Fruit fly (Drosophila melanogaster) whole organism, embryonic: ENCODE data around the gene CG17029.

ENCODE experiments used
- Atf6 ChIP-seq: fragments of 200-800 bp; sonication (Bioruptor generic); IDR thresholded peaks from 2 replicates; pipeline ENCODE4 v1.3.6; 2022; ENCODE audit warnings: missing biosample characterization, missing genetic modification characterization
- Bteb2 ChIP-seq: fragments of 200-800 bp; sonication (Bioruptor generic); optimal IDR thresholded peaks from 2 replicates; lab custom pipeline; 2016; ENCODE audit warnings: missing biosample characterization, missing genetic modification characterization
- CG1024 ChIP-seq: fragments of 200-800 bp; sonication (Bioruptor generic); IDR thresholded peaks from 2 replicates; pipeline ENCODE4 v1.3.6; 2022; ENCODE audit warnings: missing biosample characterization, missing genetic modification characterization
- CG10462 ChIP-seq: fragments of 200-800 bp; sonication (Bioruptor generic); optimal IDR thresholded peaks from 2 replicates; lab custom pipeline; 2016; ENCODE audit warnings: missing biosample characterization, missing genetic modification characterization
- CG11696 ChIP-seq: fragments of 200-800 bp; sonication (Bioruptor generic); IDR thresholded peaks from 2 replicates; pipeline ENCODE4 v1.3.6; 2022; ENCODE audit warnings: missing biosample characterization, missing genetic modification characterization
- CG12155 ChIP-seq: fragments of 200-800 bp; sonication (Bioruptor generic); optimal IDR thresholded peaks from 3 replicates; lab custom pipeline; 2016; ENCODE audit warnings: missing biosample characterization, missing genetic modification characterization
- CG1233 ChIP-seq: fragments of 200-800 bp; sonication (Bioruptor generic); optimal IDR thresholded peaks from 4 replicates; lab custom pipeline; 2018; ENCODE audit warnings: missing biosample characterization, mild to moderate bottlenecking, missing genetic modification characterization
- CG12942 ChIP-seq: fragments of 200-800 bp; sonication (Bioruptor generic); optimal IDR thresholded peaks from 3 replicates; lab custom pipeline; 2016; ENCODE audit warnings: missing biosample characterization, missing genetic modification characterization
- CG13296 ChIP-seq: fragments of 200-800 bp; sonication (Bioruptor generic); optimal IDR thresholded peaks from 3 replicates; lab custom pipeline; 2018; ENCODE audit warnings: missing biosample characterization, mild to moderate bottlenecking, missing genetic modification characterization
- CG13424 ChIP-seq: fragments of 200-800 bp; sonication (Bioruptor generic); optimal IDR thresholded peaks from 2 replicates; lab custom pipeline; 2019; ENCODE audit warnings: missing biosample characterization, mild to moderate bottlenecking, missing genetic modification characterization, moderate library complexity
- CG14014 ChIP-seq: fragments of 200-800 bp; sonication (Bioruptor generic); IDR thresholded peaks from 2 replicates; pipeline ENCODE4 v1.3.6; 2022; ENCODE audit warnings: missing biosample characterization, missing genetic modification characterization
- CG15269 ChIP-seq: fragments of 200-800 bp; sonication (Bioruptor generic); optimal IDR thresholded peaks from 2 replicates; lab custom pipeline; 2018; ENCODE audit warnings: missing biosample characterization, mild to moderate bottlenecking, missing genetic modification characterization, moderate library complexity
- CG1602 ChIP-seq: fragments of 200-800 bp; sonication (Bioruptor generic); optimal IDR thresholded peaks from 3 replicates; lab custom pipeline; 2016; ENCODE audit warnings: missing biosample characterization, missing genetic modification characterization
- CG16813 ChIP-seq: fragments of 200-800 bp; sonication (Bioruptor generic); IDR thresholded peaks from 3 replicates; pipeline ENCODE4 v1.3.6; 2022; ENCODE audit warnings: missing biosample characterization, missing genetic modification characterization; ENCODE audit not compliant: partially characterized antibody
- CG17186 ChIP-seq: fragments of 200-800 bp; sonication (Bioruptor generic); optimal IDR thresholded peaks from 3 replicates; lab custom pipeline; 2017; ENCODE audit warnings: missing biosample characterization, missing genetic modification reagents, missing genetic modification characterization
- CG2678 ChIP-seq: fragments of 200-800 bp; sonication (Bioruptor generic); optimal IDR thresholded peaks from 3 replicates; lab custom pipeline; 2019; ENCODE audit warnings: missing biosample characterization, mild to moderate bottlenecking, missing genetic modification characterization, moderate library complexity
- CG30020 ChIP-seq: fragments of 200-800 bp; optimal IDR thresholded peaks from 2 replicates; lab custom pipeline; 2019; ENCODE audit warnings: missing biosample characterization, mild to moderate bottlenecking, missing genetic modification characterization, moderate library complexity
- CG3281 ChIP-seq: fragments of 200-800 bp; sonication (Bioruptor generic); optimal IDR thresholded peaks from 3 replicates; lab custom pipeline; 2017; ENCODE audit warnings: missing biosample characterization, mild to moderate bottlenecking, missing genetic modification characterization
- CG34376 ChIP-seq: fragments of 200-800 bp; sonication (Bioruptor generic); optimal IDR thresholded peaks from 2 replicates; lab custom pipeline; 2018; ENCODE audit warnings: missing biosample characterization, mild to moderate bottlenecking, missing genetic modification characterization
- CG5953 ChIP-seq: fragments of 200-800 bp; sonication (Bioruptor generic); IDR thresholded peaks from 2 replicates; pipeline ENCODE4 v1.3.6; 2022; ENCODE audit warnings: missing biosample characterization, missing genetic modification characterization
- CG6683 ChIP-seq: fragments of 200-800 bp; sonication (Bioruptor generic); optimal IDR thresholded peaks from 2 replicates; lab custom pipeline; 2017; ENCODE audit warnings: missing biosample characterization, mild to moderate bottlenecking, missing genetic modification characterization, missing genetic modification reagents
- CG7271 ChIP-seq: fragments of 200-800 bp; sonication (Bioruptor generic); optimal IDR thresholded peaks from 2 replicates; lab custom pipeline; 2018; ENCODE audit warnings: missing biosample characterization, mild to moderate bottlenecking, missing genetic modification characterization, moderate library complexity
- CG8089 ChIP-seq: fragments of 200-800 bp; sonication (Bioruptor generic); optimal IDR thresholded peaks from 3 replicates; lab custom pipeline; 2016; ENCODE audit warnings: missing biosample characterization, missing genetic modification characterization
- CG8290 ChIP-seq, 3 experiments: fragments of 200-800 bp; sonication (Bioruptor generic); optimal IDR thresholded peaks; 2 replicates each; lab custom pipeline; 2016 to 2019; ENCODE audit warnings: missing biosample characterization in 3 of 3, missing genetic modification characterization in 3 of 3, mild to moderate bottlenecking in 2 of 3, moderate library complexity in 1 of 3
- D19A ChIP-seq: fragments of 200-800 bp; optimal IDR thresholded peaks from 3 replicates; lab custom pipeline; 2019; ENCODE audit warnings: missing biosample characterization, mild to moderate bottlenecking, missing genetic modification characterization, moderate library complexity
- E2f1 ChIP-seq: fragments of 200-800 bp; sonication (Bioruptor generic); IDR thresholded peaks from 2 replicates; pipeline ENCODE4 v1.3.6; 2022; ENCODE audit warnings: missing biosample characterization, missing genetic modification characterization
- HLHmδ ChIP-seq: fragments of 200-800 bp; sonication (Bioruptor generic); optimal IDR thresholded peaks from 2 replicates; lab custom pipeline; 2018; ENCODE audit warnings: missing biosample characterization, mild to moderate bottlenecking, missing genetic modification characterization, moderate library complexity
- Hand ChIP-seq: fragments of 200-800 bp; sonication (Bioruptor generic); optimal IDR thresholded peaks from 2 replicates; lab custom pipeline; 2017; ENCODE audit warnings: mild to moderate bottlenecking, missing biosample characterization, missing genetic modification reagents, missing genetic modification characterization
- Hmx ChIP-seq: fragments of 200-800 bp; sonication (Bioruptor generic); optimal IDR thresholded peaks from 2 replicates; lab custom pipeline; 2016; ENCODE audit warnings: missing biosample characterization, missing genetic modification characterization
- Kr ChIP-seq: fragments of 200-800 bp; sonication (Bioruptor generic); optimal IDR thresholded peaks from 2 replicates; lab custom pipeline; 2017; ENCODE audit warnings: missing biosample characterization, mild to moderate bottlenecking, missing genetic modification characterization
- Lhr ChIP-seq: fragments of 200-800 bp; sonication (Bioruptor generic); optimal IDR thresholded peaks from 3 replicates; lab custom pipeline; 2017; ENCODE audit warnings: mild to moderate bottlenecking, missing biosample characterization, missing genetic modification reagents, missing genetic modification characterization
- Lpt ChIP-seq: fragments of >200 bp; optimal IDR thresholded peaks from 2 replicates; lab custom pipeline; 2018; ENCODE audit warnings: missing biosample characterization, missing genetic modification characterization
- NK7.1 ChIP-seq: fragments of 200-800 bp; sonication (Bioruptor generic); optimal IDR thresholded peaks from 3 replicates; lab custom pipeline; 2016; ENCODE audit warnings: missing biosample characterization, missing genetic modification characterization
- Rfx ChIP-seq: fragments of 200-800 bp; sonication (Bioruptor generic); IDR thresholded peaks from 2 replicates; pipeline ENCODE4 v1.3.6; 2022; ENCODE audit warnings: missing biosample characterization, missing genetic modification characterization
- cas ChIP-seq: fragments of 200-800 bp; sonication (Bioruptor generic); IDR thresholded peaks from 2 replicates; pipeline ENCODE4 v1.3.6; 2022; ENCODE audit warnings: missing biosample characterization, missing genetic modification characterization
- chinmo ChIP-seq: fragments of 200-800 bp; sonication (Bioruptor generic); IDR thresholded peaks from 4 replicates; pipeline ENCODE4 v1.3.6; 2022; ENCODE audit warnings: missing biosample characterization, missing genetic modification characterization; ENCODE audit not compliant: partially characterized antibody
- crol ChIP-seq: fragments of 200-800 bp; sonication (Bioruptor generic); IDR thresholded peaks from 2 replicates; pipeline ENCODE4 v1.3.6; 2022; ENCODE audit warnings: missing biosample characterization, missing genetic modification characterization
- dmrt11E ChIP-seq: fragments of 200-800 bp; sonication (Bioruptor generic); optimal IDR thresholded peaks from 3 replicates; lab custom pipeline; 2018; ENCODE audit warnings: missing biosample characterization, mild to moderate bottlenecking, missing genetic modification characterization, moderate library complexity
- fru ChIP-seq: fragments of >200 bp; optimal IDR thresholded peaks from 2 replicates; lab custom pipeline; 2017
- gcm2 ChIP-seq: fragments of 200-800 bp; sonication (Bioruptor generic); optimal IDR thresholded peaks from 2 replicates; lab custom pipeline; 2016; ENCODE audit warnings: missing biosample characterization, missing genetic modification characterization
- h ChIP-seq: fragments of >200 bp; optimal IDR thresholded peaks from 2 replicates; lab custom pipeline; 2017
- insv ChIP-seq, 2 experiments: fragments of 200-800 bp; sonication (Bioruptor generic); optimal IDR thresholded peaks; 3 replicates each; lab custom pipeline; 2016 to 2018; ENCODE audit warnings: missing biosample characterization in 2 of 2, missing genetic modification characterization in 2 of 2
- ken ChIP-seq: fragments of 200-800 bp; sonication (Bioruptor generic); IDR thresholded peaks from 3 replicates; pipeline ENCODE4 v1.3.6; 2022; ENCODE audit warnings: missing biosample characterization, missing genetic modification characterization
- mirr ChIP-seq: fragments of 200-800 bp; sonication (Bioruptor generic); optimal IDR thresholded peaks from 3 replicates; lab custom pipeline; 2018; ENCODE audit warnings: missing biosample characterization, mild to moderate bottlenecking, missing genetic modification characterization
- nmo ChIP-seq: fragments of 200-800 bp; sonication (Bioruptor generic); optimal IDR thresholded peaks from 2 replicates; lab custom pipeline; 2018; ENCODE audit warnings: missing biosample characterization, mild to moderate bottlenecking, missing genetic modification characterization, moderate library complexity
- p53 ChIP-seq: fragments of 200-800 bp; sonication (Bioruptor generic); optimal IDR thresholded peaks from 2 replicates; lab custom pipeline; 2016; ENCODE audit warnings: missing biosample characterization, missing genetic modification characterization
- pita ChIP-seq: fragments of 200-800 bp; sonication (Bioruptor generic); optimal IDR thresholded peaks from 2 replicates; lab custom pipeline; 2017; ENCODE audit warnings: missing biosample characterization, mild to moderate bottlenecking, missing genetic modification characterization
- pnt ChIP-seq: fragments of 200-800 bp; sonication (Bioruptor generic); optimal IDR thresholded peaks from 3 replicates; lab custom pipeline; 2016; ENCODE audit warnings: missing biosample characterization, missing genetic modification characterization
- sim ChIP-seq: fragments of 200-800 bp; sonication (Bioruptor generic); IDR thresholded peaks from 2 replicates; pipeline ENCODE4 v1.3.6; 2022; ENCODE audit warnings: missing biosample characterization, missing genetic modification characterization
- sob ChIP-seq: fragments of 200-800 bp; sonication (Bioruptor generic); IDR thresholded peaks from 2 replicates; pipeline ENCODE4 v1.3.6; 2022; ENCODE audit warnings: missing biosample characterization, missing genetic modification characterization
- sqz ChIP-seq: fragments of 200-800 bp; sonication (Bioruptor generic); optimal IDR thresholded peaks from 3 replicates; lab custom pipeline; 2018; ENCODE audit warnings: missing biosample characterization, mild to moderate bottlenecking, missing genetic modification characterization

CG17029 gene

dm6 chr3L:16027163-16027633, 50.5 kb downstream of the CG17029 start (continued):
- TF ChIP-seq gcm2 (GFP tag; lab: Kevin White, UChicago), result no peak
- TF ChIP-seq CG30020, result no peak
- TF ChIP-seq E2f1 (GFP tag; lab: Robert Waterston, UW), result peak; percentile 36; the same call in 1 of the 2 replicates
- no peak for TF ChIP-seq CG34376
- TF ChIP-seq ken, result no peak
- TF ChIP-seq CG12155, result no peak
- peak; percentile 7 for TF ChIP-seq pnt
- peak; percentile 49; the same call in 1 of the 2 replicates for TF ChIP-seq Rfx (GFP tag; lab: Robert Waterston, UW)
- no peak for TF ChIP-seq CG10462 (GFP tag; lab: Kevin White, UChicago)
- TF ChIP-seq chinmo, result peak; percentile 69; the same call in 1 of the 4 replicates
- no peak for TF ChIP-seq fru (lab: Kevin White, UChicago)
- TF ChIP-seq pita, result no peak
- no peak for TF ChIP-seq CG11696 (GFP tag; lab: Robert Waterston, UW)
- peak; percentile 12 for TF ChIP-seq Lhr
- TF ChIP-seq p53 (GFP tag; lab: Kevin White, UChicago), result no peak
- TF ChIP-seq CG2678 (tag; lab: Kevin White, UChicago), result peak; percentile 53
- no peak for TF ChIP-seq Lpt (GFP tag; lab: Kevin White, UChicago)
- peak; percentile 31 for TF ChIP-seq CG14014
- no peak for TF ChIP-seq CG1602 (GFP tag; lab: Kevin White, UChicago)
- peak; percentile 43 for TF ChIP-seq dmrt11E (tag; lab: Kevin White, UChicago)
- TF ChIP-seq CG8290 (GFP tag; optimal IDR thresholded peaks at IDR 0.05; lab: Kevin White, UChicago), result no peak
- peak in 1 of 2 experiments; percentile 65 for TF ChIP-seq CG8290 (tag; optimal IDR thresholded peaks at IDR 0.05; lab: Kevin White, UChicago)
- TF ChIP-seq Atf6 (GFP tag; lab: Robert Waterston, UW), result no peak; the same call in 1 of the 2 replicates
- 0 out of 2 replicates have a peak, but pooled peaks have one; percentile 43 for TF ChIP-seq CG1024 (GFP tag; lab: Robert Waterston, UW)
- peak; percentile 6 for TF ChIP-seq D19A (tag; lab: Kevin White, UChicago)
- TF ChIP-seq sob (GFP tag; lab: Robert Waterston, UW), result peak; percentile 61
- no peak for TF ChIP-seq mirr
- TF ChIP-seq Kr (GFP tag; lab: Kevin White, UChicago), result peak; percentile 70
- TF ChIP-seq CG12942 (GFP tag; lab: Kevin White, UChicago), result no peak
- peak; percentile 3 for TF ChIP-seq Bteb2 (GFP tag; lab: Kevin White, UChicago)
- TF ChIP-seq h (lab: Kevin White, UChicago), result no peak
- TF ChIP-seq CG7271 (tag; lab: Kevin White, UChicago), result peak; percentile 17
- no peak for TF ChIP-seq NK7.1 (GFP tag; lab: Kevin White, UChicago)
- no peak for TF ChIP-seq CG5953 (GFP tag; lab: Robert Waterston, UW)
- TF ChIP-seq CG13424 (tag; lab: Kevin White, UChicago), result peak; percentile 37
- TF ChIP-seq Hand, result no peak
- TF ChIP-seq CG15269 (tag; lab: Kevin White, UChicago), result peak; percentile 38
- TF ChIP-seq CG1233 (GFP tag; lab: Kevin White, UChicago), result peak; percentile 33
- TF ChIP-seq crol, result peak; percentile 74
- peak; percentile 13 for TF ChIP-seq CG3281 (GFP tag; lab: Kevin White, UChicago)
- peak; percentile 96 for TF ChIP-seq sqz
- 0 out of 2 replicates have a peak, but pooled peaks have one; percentile 23 for TF ChIP-seq sim (GFP tag; lab: Robert Waterston, UW)
- TF ChIP-seq insv (GFP tag; optimal IDR thresholded peaks at IDR 0.05; lab: Kevin White, UChicago), result no peak
- no peak for TF ChIP-seq Hmx (GFP tag; lab: Kevin White, UChicago)
- peak; percentile 0 for TF ChIP-seq nmo (GFP tag; lab: Kevin White, UChicago)
- TF ChIP-seq CG13296, result peak; percentile 44
- peak; percentile 27 for TF ChIP-seq CG8089 (GFP tag; lab: Kevin White, UChicago)
- TF ChIP-seq CG16813, result no peak
- peak; percentile 68 for TF ChIP-seq HLHmδ (GFP tag; lab: Kevin White, UChicago)
- no peak for TF ChIP-seq cas
- TF ChIP-seq CG17186, result no peak
- TF ChIP-seq CG6683 (GFP tag; lab: Kevin White, UChicago), result peak; percentile 1
